Fruit fly (Drosophila melanogaster) whole organism, embryonic: ENCODE data around the gene ph-d.

Experiments used
- Aef1 ChIP-seq: fragments of 200-800 bp; sonication (Bioruptor generic); IDR thresholded peaks from 3 replicates; pipeline ENCODE4 v1.3.6; 2022; ENCODE audit warnings: missing biosample characterization, missing genetic modification characterization
- Awh ChIP-seq: fragments of 200-800 bp; sonication (Bioruptor generic); IDR thresholded peaks from 2 replicates; pipeline ENCODE4, ENCODE4 v1.3.6; 2022; ENCODE audit warnings: missing biosample characterization, missing genetic modification characterization
- CG10654 ChIP-seq: fragments of 200-800 bp; sonication (Bioruptor generic); optimal IDR thresholded peaks from 2 replicates; lab custom pipeline; 2016; ENCODE audit warnings: missing biosample characterization, missing genetic modification characterization
- CG11560 ChIP-seq: fragments of 200-800 bp; sonication (Bioruptor generic); IDR thresholded peaks from 3 replicates; pipeline ENCODE4 v1.3.6; 2022; ENCODE audit warnings: missing biosample characterization, missing genetic modification characterization
- CG11723 ChIP-seq: fragments of 200-800 bp; sonication (Bioruptor generic); optimal IDR thresholded peaks from 2 replicates; lab custom pipeline; 2017; ENCODE audit warnings: missing biosample characterization, mild to moderate bottlenecking, missing genetic modification characterization
- CG1233 ChIP-seq: fragments of 200-800 bp; sonication (Bioruptor generic); optimal IDR thresholded peaks from 4 replicates; lab custom pipeline; 2018; ENCODE audit warnings: missing biosample characterization, mild to moderate bottlenecking, missing genetic modification characterization
- CG12769 ChIP-seq: fragments of 200-800 bp; sonication (Bioruptor generic); optimal IDR thresholded peaks from 2 replicates; lab custom pipeline; 2019; ENCODE audit warnings: missing biosample characterization, mild to moderate bottlenecking, missing genetic modification characterization, moderate library complexity
- CG13624 ChIP-seq: fragments of 200-800 bp; sonication (Bioruptor generic); optimal IDR thresholded peaks from 2 replicates; lab custom pipeline; 2016; ENCODE audit warnings: missing biosample characterization, missing genetic modification characterization
- CG15696 ChIP-seq: fragments of 200-800 bp; sonication (Bioruptor generic); optimal IDR thresholded peaks from 2 replicates; lab custom pipeline; 2019; ENCODE audit warnings: missing biosample characterization, mild to moderate bottlenecking, missing genetic modification characterization, moderate library complexity
- CG1647 ChIP-seq: fragments of 200-800 bp; sonication (Bioruptor generic); optimal IDR thresholded peaks from 3 replicates; lab custom pipeline; 2016; ENCODE audit warnings: missing biosample characterization, missing genetic modification characterization
- CG17328 ChIP-seq: fragments of 200-800 bp; sonication (Bioruptor generic); IDR thresholded peaks from 2 replicates; pipeline ENCODE4 v1.3.6; 2022; ENCODE audit warnings: missing biosample characterization, missing genetic modification characterization
- CG17385 ChIP-seq: fragments of 200-800 bp; sonication (Bioruptor generic); optimal IDR thresholded peaks from 3 replicates; lab custom pipeline; 2018; ENCODE audit warnings: missing biosample characterization, mild to moderate bottlenecking, missing genetic modification characterization
- CG3281 ChIP-seq: fragments of 200-800 bp; sonication (Bioruptor generic); optimal IDR thresholded peaks from 3 replicates; lab custom pipeline; 2017; ENCODE audit warnings: missing biosample characterization, mild to moderate bottlenecking, missing genetic modification characterization
- CG3847 ChIP-seq: fragments of 200-800 bp; sonication (Bioruptor generic); IDR thresholded peaks from 2 replicates; pipeline ENCODE4 v1.3.6; 2022; ENCODE audit warnings: missing biosample characterization, missing genetic modification characterization
- CG6791 ChIP-seq: fragments of 200-800 bp; sonication (Bioruptor generic); IDR thresholded peaks from 3 replicates; pipeline ENCODE4 v1.3.6; 2022; ENCODE audit warnings: missing biosample characterization, missing genetic modification characterization; ENCODE audit not compliant: partially characterized antibody
- CG6813 ChIP-seq: fragments of 200-800 bp; sonication (Bioruptor generic); optimal IDR thresholded peaks from 2 replicates; lab custom pipeline; 2017; ENCODE audit warnings: missing biosample characterization, missing genetic modification characterization, mild to moderate bottlenecking, moderate library complexity, missing genetic modification reagents
- CG8290 ChIP-seq, 3 experiments: fragments of 200-800 bp; sonication (Bioruptor generic); optimal IDR thresholded peaks; 2 replicates each; lab custom pipeline; 2016 to 2019; ENCODE audit warnings: missing biosample characterization in 3 of 3, missing genetic modification characterization in 3 of 3, mild to moderate bottlenecking in 2 of 3, moderate library complexity in 1 of 3
- CG9215 ChIP-seq: fragments of 200-800 bp; sonication (Bioruptor generic); IDR thresholded peaks from 2 replicates; pipeline ENCODE4 v1.3.6; 2022; ENCODE audit warnings: missing biosample characterization, missing genetic modification characterization
- CG9797 ChIP-seq: fragments of 200-800 bp; sonication (Bioruptor generic); optimal IDR thresholded peaks from 3 replicates; lab custom pipeline; 2018; ENCODE audit warnings: missing biosample characterization, mild to moderate bottlenecking, missing genetic modification characterization
- Dek ChIP-seq: fragments of 200-800 bp; sonication (Bioruptor generic); optimal IDR thresholded peaks from 3 replicates; lab custom pipeline; 2019; ENCODE audit warnings: missing biosample characterization, mild to moderate bottlenecking, missing genetic modification characterization, moderate library complexity
- H2.0 ChIP-seq: fragments of 200-800 bp; sonication (Bioruptor generic); IDR thresholded peaks from 2 replicates; pipeline ENCODE4 v1.3.6; 2022; ENCODE audit warnings: missing biosample characterization, missing genetic modification characterization
- HmgD ChIP-seq: fragments of 200-800 bp; sonication (Bioruptor generic); optimal IDR thresholded peaks from 3 replicates; lab custom pipeline; 2016; ENCODE audit warnings: missing biosample characterization, missing genetic modification characterization
- Lim3 ChIP-seq: fragments of 200-800 bp; sonication (Bioruptor generic); IDR thresholded peaks from 2 replicates; pipeline ENCODE4 v1.3.6; 2022; ENCODE audit warnings: missing biosample characterization, missing genetic modification characterization
- Poxn ChIP-seq: fragments of 200-800 bp; sonication (Bioruptor generic); IDR thresholded peaks from 2 replicates; pipeline ENCODE4 v1.3.6; 2022; ENCODE audit warnings: missing biosample characterization, missing genetic modification characterization
- Scr ChIP-seq: fragments of 200-800 bp; sonication (Bioruptor generic); IDR thresholded peaks from 2 replicates; pipeline ENCODE4 v1.3.6; 2022; ENCODE audit warnings: missing biosample characterization, missing genetic modification characterization; ENCODE audit not compliant: partially characterized antibody
- Sin3A ChIP-seq: fragments of >200 bp; optimal IDR thresholded peaks from 2 replicates; lab custom pipeline; 2018
- Sry-δ ChIP-seq: fragments of 200-800 bp; sonication (Bioruptor generic); optimal IDR thresholded peaks from 2 replicates; lab custom pipeline; 2016; ENCODE audit warnings: missing biosample characterization, missing genetic modification characterization
- Taf1 ChIP-seq: fragments of 200-800 bp; sonication (Bioruptor generic); IDR thresholded peaks from 2 replicates; pipeline ENCODE4 v1.3.6; 2022; ENCODE audit warnings: missing biosample characterization, missing genetic modification characterization
- ac ChIP-seq: fragments of 200-800 bp; sonication (Bioruptor generic); optimal IDR thresholded peaks from 3 replicates; lab custom pipeline; 2017; ENCODE audit warnings: missing biosample characterization, mild to moderate bottlenecking, missing genetic modification characterization
- al ChIP-seq: fragments of 200-800 bp; sonication (Bioruptor generic); IDR thresholded peaks from 2 replicates; pipeline ENCODE4 v1.3.6; 2022; ENCODE audit warnings: missing biosample characterization, missing genetic modification characterization
- aop ChIP-seq: fragments of 200-800 bp; sonication (Bioruptor generic); IDR thresholded peaks from 2 replicates; pipeline ENCODE4 v1.3.6; 2022; ENCODE audit warnings: missing biosample characterization, missing genetic modification characterization
- az2 ChIP-seq: fragments of 200-800 bp; sonication (Bioruptor generic); optimal IDR thresholded peaks from 3 replicates; lab custom pipeline; 2016; ENCODE audit warnings: missing biosample characterization, missing genetic modification characterization
- bigmax ChIP-seq: fragments of 200-800 bp; sonication (Bioruptor generic); optimal IDR thresholded peaks from 2 replicates; lab custom pipeline; 2018; ENCODE audit warnings: missing biosample characterization, mild to moderate bottlenecking, missing genetic modification characterization
- caup ChIP-seq: fragments of 200-800 bp; sonication (Bioruptor generic); optimal IDR thresholded peaks from 3 replicates; lab custom pipeline; 2017; ENCODE audit warnings: missing biosample characterization, mild to moderate bottlenecking, missing genetic modification characterization, moderate library complexity; ENCODE audit not compliant: severe bottlenecking
- cg ChIP-seq: fragments of 200-800 bp; sonication (Bioruptor generic); optimal IDR thresholded peaks from 3 replicates; lab custom pipeline; 2019; ENCODE audit warnings: missing biosample characterization, mild to moderate bottlenecking, missing genetic modification characterization, moderate library complexity
- ci ChIP-seq: fragments of 200-800 bp; sonication (Bioruptor generic); IDR thresholded peaks from 3 replicates; pipeline ENCODE4 v1.3.6; 2022; ENCODE audit warnings: missing biosample characterization, missing genetic modification characterization
- dimm ChIP-seq: fragments of 200-800 bp; sonication (Bioruptor generic); IDR thresholded peaks from 2 replicates; pipeline ENCODE4 v1.3.6; 2022; ENCODE audit warnings: missing biosample characterization, missing genetic modification characterization
- esg ChIP-seq: fragments of 200-800 bp; sonication (Bioruptor generic); conservative IDR thresholded peaks from 2 replicates; pipeline ENCODE4 v1.3.6; 2022; ENCODE audit warnings: missing biosample characterization, missing genetic modification characterization
- fd64A ChIP-seq: fragments of 200-800 bp; sonication (Bioruptor generic); optimal IDR thresholded peaks from 3 replicates; lab custom pipeline; 2018; ENCODE audit warnings: missing biosample characterization, mild to moderate bottlenecking, missing genetic modification characterization
- hkb ChIP-seq, 2 experiments: fragments of 200-800 bp in 1 of 2; fragments of >200 bp in 1 of 2; sonication (Bioruptor generic) in 1 of 2; IDR thresholded peaks in 1 of 2; optimal IDR thresholded peaks in 1 of 2; 2 replicates each; pipeline versions ENCODE4 v1.3.6 to Lab custom; 2017 to 2022; ENCODE audit warnings: missing biosample characterization in 1 of 2, missing genetic modification characterization in 1 of 2
- insv ChIP-seq, 2 experiments: fragments of 200-800 bp; sonication (Bioruptor generic); optimal IDR thresholded peaks; 3 replicates each; lab custom pipeline; 2016 to 2018; ENCODE audit warnings: missing biosample characterization in 2 of 2, missing genetic modification characterization in 2 of 2
- kah ChIP-seq: fragments of 200-800 bp; sonication (Bioruptor generic); optimal IDR thresholded peaks from 2 replicates; lab custom pipeline; 2018; ENCODE audit warnings: missing biosample characterization, mild to moderate bottlenecking, missing genetic modification characterization
- mirr ChIP-seq: fragments of 200-800 bp; sonication (Bioruptor generic); optimal IDR thresholded peaks from 3 replicates; lab custom pipeline; 2018; ENCODE audit warnings: missing biosample characterization, mild to moderate bottlenecking, missing genetic modification characterization
- oc ChIP-seq: fragments of 200-800 bp; sonication (Bioruptor generic); optimal IDR thresholded peaks from 2 replicates; lab custom pipeline; 2018; ENCODE audit warnings: missing biosample characterization, mild to moderate bottlenecking, missing genetic modification characterization, moderate library complexity
- pb ChIP-seq: fragments of 200-800 bp; sonication (Bioruptor generic); optimal IDR thresholded peaks from 3 replicates; lab custom pipeline; 2016; ENCODE audit warnings: missing biosample characterization, missing genetic modification characterization
- pita ChIP-seq: fragments of 200-800 bp; sonication (Bioruptor generic); optimal IDR thresholded peaks from 2 replicates; lab custom pipeline; 2017; ENCODE audit warnings: missing biosample characterization, mild to moderate bottlenecking, missing genetic modification characterization
- psq ChIP-seq: fragments of 200-800 bp; sonication (Bioruptor generic); optimal IDR thresholded peaks from 2 replicates; lab custom pipeline; 2017; ENCODE audit warnings: missing biosample characterization, missing genetic modification characterization
- seq ChIP-seq: fragments of 200-800 bp; sonication (Bioruptor generic); IDR thresholded peaks from 2 replicates; pipeline ENCODE4 v1.3.6; 2022; ENCODE audit warnings: missing biosample characterization, missing genetic modification characterization
- sim ChIP-seq: fragments of 200-800 bp; sonication (Bioruptor generic); IDR thresholded peaks from 2 replicates; pipeline ENCODE4 v1.3.6; 2022; ENCODE audit warnings: missing biosample characterization, missing genetic modification characterization
- tin ChIP-seq: fragments of 200-800 bp; sonication (Bioruptor generic); optimal IDR thresholded peaks from 3 replicates; lab custom pipeline; 2016; ENCODE audit warnings: missing biosample characterization, missing genetic modification characterization
- toy ChIP-seq: fragments of 200-800 bp; sonication (Bioruptor generic); IDR thresholded peaks from 2 replicates; pipeline ENCODE4 v1.3.6; 2022; ENCODE audit warnings: missing biosample characterization, missing genetic modification characterization

Gene ph-d

DNA sequence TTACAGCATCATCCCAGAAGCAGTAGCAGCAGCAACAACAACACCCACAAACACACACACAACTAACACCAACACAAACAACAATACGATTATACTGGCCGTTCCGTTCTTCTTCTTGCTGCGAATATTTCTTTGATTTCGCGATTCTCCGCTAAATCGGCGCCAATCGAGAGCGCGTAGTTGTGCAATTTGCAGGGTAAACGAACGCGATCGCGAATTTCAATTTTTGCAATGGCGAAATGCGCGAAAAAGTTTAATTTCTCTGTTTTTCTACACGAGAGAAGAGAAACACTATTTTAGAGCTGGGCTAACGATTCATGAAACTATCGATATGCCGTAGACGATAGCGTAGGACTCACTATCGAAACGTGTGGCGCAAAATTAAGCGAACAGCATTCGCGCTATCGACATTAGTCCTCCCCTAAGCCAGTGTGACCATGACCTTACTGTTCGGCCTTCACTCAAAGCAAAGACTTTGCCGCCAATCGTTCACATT is 35.6 kb upstream of the ph-d start, which contains the start of gene wapl (continued):
- no peak for TF ChIP-seq CG9215 (GFP tag; lab: Robert Waterston, UW)
- peak; percentile 94 for TF ChIP-seq Scr
- peak; percentile 12 for TF ChIP-seq CG8290 (GFP tag; optimal IDR thresholded peaks at IDR 0.05; lab: Kevin White, UChicago)
- peak in 1 of 2 experiments; percentile 76 for TF ChIP-seq CG8290 (tag; optimal IDR thresholded peaks at IDR 0.05; lab: Kevin White, UChicago)
- no peak for TF ChIP-seq toy (GFP tag; lab: Robert Waterston, UW)
- peak; percentile 82 for TF ChIP-seq Sin3A
- no peak for TF ChIP-seq CG11723
- TF ChIP-seq CG13624 (GFP tag; lab: Kevin White, UChicago), result peak; percentile 35
- TF ChIP-seq pita (GFP tag; lab: Kevin White, UChicago), result no peak
- TF ChIP-seq ci (GFP tag; lab: Robert Waterston, UW), result peak; percentile 44; the same call in 1 of the 3 replicates
- no peak for TF ChIP-seq al (GFP tag; lab: Robert Waterston, UW)
- peak; percentile 61 for TF ChIP-seq CG3847 (GFP tag; lab: Robert Waterston, UW)
- no peak for TF ChIP-seq Awh (GFP tag; lab: Robert Waterston, UW)
- no peak for TF ChIP-seq Aef1
- TF ChIP-seq esg (GFP tag; lab: Robert Waterston, UW), result no peak
- no peak for TF ChIP-seq pb (GFP tag; lab: Kevin White, UChicago)
- no peak for TF ChIP-seq seq (GFP tag; lab: Robert Waterston, UW)
- peak; percentile 99 for TF ChIP-seq Sry-δ (GFP tag; lab: Kevin White, UChicago)
- no peak for TF ChIP-seq oc (tag; lab: Kevin White, UChicago)
- no peak for TF ChIP-seq CG12769 (tag; lab: Kevin White, UChicago)
- TF ChIP-seq CG15696 (tag; lab: Kevin White, UChicago), result no peak
- TF ChIP-seq CG11560 (tag; lab: Robert Waterston, UW), result no peak
- no peak for TF ChIP-seq Dek
- TF ChIP-seq ac, result no peak
- TF ChIP-seq CG3281, result no peak
- TF ChIP-seq dimm (GFP tag; lab: Robert Waterston, UW), result no peak
- no peak for TF ChIP-seq kah
- no peak for TF ChIP-seq psq (GFP tag; lab: Kevin White, UChicago)
- TF ChIP-seq CG17385 (GFP tag; lab: Kevin White, UChicago), result peak; percentile 96
- peak; percentile 61 for TF ChIP-seq cg (GFP tag; lab: Kevin White, UChicago)
- no peak for TF ChIP-seq fd64A
- no peak for TF ChIP-seq H2.0
- TF ChIP-seq tin (GFP tag; lab: Kevin White, UChicago), result peak; percentile 8
- peak; percentile 95 for TF ChIP-seq CG6791 (GFP tag; lab: Robert Waterston, UW)
- TF ChIP-seq hkb (optimal IDR thresholded peaks at IDR 0.05; lab: Kevin White, UChicago), result no peak
- no peak for TF ChIP-seq hkb (GFP tag; IDR thresholded peaks at IDR 0.05; lab: Robert Waterston, UW)
- no peak for TF ChIP-seq bigmax
- TF ChIP-seq Taf1 (GFP tag; lab: Robert Waterston, UW), result no peak
- no peak for TF ChIP-seq CG10654 (GFP tag; lab: Kevin White, UChicago)
- no peak for TF ChIP-seq mirr (GFP tag; lab: Kevin White, UChicago)
- TF ChIP-seq insv (GFP tag; optimal IDR thresholded peaks at IDR 0.05; lab: Kevin White, UChicago), result no peak
- peak; percentile 85 for TF ChIP-seq CG9797 (GFP tag; lab: Kevin White, UChicago)
- TF ChIP-seq CG1647 (GFP tag; lab: Kevin White, UChicago), result no peak
- TF ChIP-seq Lim3 (GFP tag; lab: Robert Waterston, UW), result no peak
- no peak for TF ChIP-seq Poxn (GFP tag; lab: Robert Waterston, UW)
- no peak for TF ChIP-seq aop (GFP tag; lab: Robert Waterston, UW)
- no peak for TF ChIP-seq sim
- peak; percentile 76 for TF ChIP-seq HmgD (GFP tag; lab: Kevin White, UChicago)
- TF ChIP-seq CG17328 (GFP tag; lab: Robert Waterston, UW), result no peak
- no peak for TF ChIP-seq caup (GFP tag; lab: Kevin White, UChicago)
- no peak for TF ChIP-seq az2 (GFP tag; lab: Kevin White, UChicago)
- no peak for TF ChIP-seq CG1233 (GFP tag; lab: Kevin White, UChicago)
- TF ChIP-seq CG6813 (GFP tag; lab: Kevin White, UChicago), result no peak
